Fruit fly (Drosophila melanogaster) whole organism, embryonic: Measurements from ENCODE around the gene CG34283.

ENCODE experiments used
- Adf1 ChIP-seq: fragments of 200-800 bp; sonication (Bioruptor generic); IDR thresholded peaks from 2 replicates; pipeline ENCODE4 v1.3.6; 2022; ENCODE audit warnings: missing biosample characterization, missing genetic modification characterization
- Aef1 ChIP-seq: fragments of 200-800 bp; sonication (Bioruptor generic); IDR thresholded peaks from 3 replicates; pipeline ENCODE4 v1.3.6; 2022; ENCODE audit warnings: missing biosample characterization, missing genetic modification characterization
- Antp ChIP-seq: fragments of 200-800 bp; sonication (Bioruptor generic); optimal IDR thresholded peaks from 3 replicates; lab custom pipeline; 2016; ENCODE audit warnings: missing biosample characterization, missing genetic modification characterization
- Bgb ChIP-seq: fragments of 200-800 bp; sonication (Bioruptor generic); IDR thresholded peaks from 2 replicates; pipeline ENCODE4 v1.3.6; 2022; ENCODE audit warnings: missing biosample characterization, missing genetic modification characterization; ENCODE audit not compliant: partially characterized antibody
- CG1024 ChIP-seq: fragments of 200-800 bp; sonication (Bioruptor generic); IDR thresholded peaks from 2 replicates; pipeline ENCODE4 v1.3.6; 2022; ENCODE audit warnings: missing biosample characterization, missing genetic modification characterization
- CG11398 ChIP-seq: fragments of 200-800 bp; sonication (Bioruptor generic); optimal IDR thresholded peaks from 2 replicates; lab custom pipeline; 2016; ENCODE audit warnings: missing biosample characterization, missing genetic modification characterization
- CG12236 ChIP-seq: fragments of 200-800 bp; sonication (Bioruptor generic); optimal IDR thresholded peaks from 2 replicates; lab custom pipeline; 2016; ENCODE audit warnings: missing biosample characterization, missing genetic modification characterization
- CG13775 ChIP-seq: fragments of 200-800 bp; sonication (Bioruptor generic); optimal IDR thresholded peaks from 3 replicates; lab custom pipeline; 2017; ENCODE audit warnings: missing biosample characterization, mild to moderate bottlenecking, missing genetic modification characterization
- CG16813 ChIP-seq: fragments of 200-800 bp; sonication (Bioruptor generic); IDR thresholded peaks from 3 replicates; pipeline ENCODE4 v1.3.6; 2022; ENCODE audit warnings: missing biosample characterization, missing genetic modification characterization; ENCODE audit not compliant: partially characterized antibody
- CG17568 ChIP-seq: fragments of 200-800 bp; sonication (Bioruptor generic); optimal IDR thresholded peaks from 2 replicates; lab custom pipeline; 2018; ENCODE audit warnings: missing biosample characterization, mild to moderate bottlenecking, missing genetic modification characterization, moderate library complexity
- CG17802 ChIP-seq: fragments of 200-800 bp; sonication (Bioruptor generic); optimal IDR thresholded peaks from 2 replicates; lab custom pipeline; 2018; ENCODE audit warnings: missing biosample characterization, mild to moderate bottlenecking, missing genetic modification characterization, moderate library complexity
- CG30431 ChIP-seq: fragments of 200-800 bp; sonication (Bioruptor generic); optimal IDR thresholded peaks from 2 replicates; lab custom pipeline; 2017; ENCODE audit warnings: missing biosample characterization, missing genetic modification characterization
- CG42726 ChIP-seq: fragments of 200-800 bp; sonication (Bioruptor generic); IDR thresholded peaks from 2 replicates; pipeline ENCODE4 v1.3.6; 2022; ENCODE audit warnings: missing biosample characterization, missing genetic modification characterization; ENCODE audit not compliant: partially characterized antibody
- CG7745 ChIP-seq: fragments of 200-800 bp; sonication (Bioruptor generic); optimal IDR thresholded peaks from 2 replicates; lab custom pipeline; 2018; ENCODE audit warnings: missing biosample characterization, mild to moderate bottlenecking, missing genetic modification characterization, moderate library complexity
- CG9876 ChIP-seq: fragments of 200-800 bp; sonication (Bioruptor generic); optimal IDR thresholded peaks from 2 replicates; lab custom pipeline; 2016; ENCODE audit warnings: missing biosample characterization, missing genetic modification characterization
- Chrac-16 ChIP-seq: fragments of 200-800 bp; sonication (Bioruptor generic); optimal IDR thresholded peaks from 3 replicates; lab custom pipeline; 2016; ENCODE audit warnings: missing biosample characterization, missing genetic modification characterization
- CoRest ChIP-seq: fragments of 200-800 bp; sonication (Bioruptor generic); optimal IDR thresholded peaks from 3 replicates; lab custom pipeline; 2018; ENCODE audit warnings: missing biosample characterization, mild to moderate bottlenecking, missing genetic modification characterization, moderate library complexity
- Dbx ChIP-seq: fragments of 200-800 bp; sonication (Bioruptor generic); IDR thresholded peaks from 3 replicates; pipeline ENCODE4 v1.3.6; 2022; ENCODE audit warnings: missing biosample characterization, missing genetic modification characterization
- E2f1 ChIP-seq: fragments of 200-800 bp; sonication (Bioruptor generic); IDR thresholded peaks from 2 replicates; pipeline ENCODE4 v1.3.6; 2022; ENCODE audit warnings: missing biosample characterization, missing genetic modification characterization
- ERR ChIP-seq: fragments of 200-800 bp; sonication (Bioruptor generic); optimal IDR thresholded peaks from 2 replicates; lab custom pipeline; 2016; ENCODE audit warnings: missing biosample characterization, missing genetic modification characterization
- Fer3 ChIP-seq: fragments of 200-800 bp; sonication (Bioruptor generic); optimal IDR thresholded peaks from 2 replicates; lab custom pipeline; 2018; ENCODE audit warnings: missing biosample characterization, mild to moderate bottlenecking, missing genetic modification characterization, moderate library complexity
- GATAe ChIP-seq: fragments of 200-800 bp; sonication (Bioruptor generic); conservative IDR thresholded peaks from 2 replicates; pipeline ENCODE4 v1.3.6; 2022; ENCODE audit warnings: missing biosample characterization, missing genetic modification characterization
- Gug ChIP-seq: fragments of 200-800 bp; sonication (Bioruptor generic); IDR thresholded peaks from 4 replicates; pipeline ENCODE4 v1.3.6; 2022; ENCODE audit warnings: missing biosample characterization, missing genetic modification characterization
- H2.0 ChIP-seq: fragments of 200-800 bp; sonication (Bioruptor generic); IDR thresholded peaks from 2 replicates; pipeline ENCODE4 v1.3.6; 2022; ENCODE audit warnings: missing biosample characterization, missing genetic modification characterization
- NC2β ChIP-seq: fragments of 200-800 bp; sonication (Bioruptor generic); optimal IDR thresholded peaks from 2 replicates; lab custom pipeline; 2016; ENCODE audit warnings: missing biosample characterization, missing genetic modification characterization
- Nf-YC ChIP-seq: fragments of 200-800 bp; optimal IDR thresholded peaks from 3 replicates; lab custom pipeline; 2019; ENCODE audit warnings: missing biosample characterization, mild to moderate bottlenecking, missing genetic modification characterization, moderate library complexity
- PHDP ChIP-seq: fragments of 200-800 bp; sonication (Bioruptor generic); optimal IDR thresholded peaks from 3 replicates; lab custom pipeline; 2018; ENCODE audit warnings: missing biosample characterization, mild to moderate bottlenecking, missing genetic modification characterization, moderate library complexity
- Rx ChIP-seq: fragments of 200-800 bp; sonication (Bioruptor generic); IDR thresholded peaks from 2 replicates; pipeline ENCODE4 v1.3.6; 2022; ENCODE audit warnings: missing biosample characterization, missing genetic modification characterization
- Scr ChIP-seq: fragments of 200-800 bp; sonication (Bioruptor generic); IDR thresholded peaks from 2 replicates; pipeline ENCODE4 v1.3.6; 2022; ENCODE audit warnings: missing biosample characterization, missing genetic modification characterization; ENCODE audit not compliant: partially characterized antibody
- ab ChIP-seq: fragments of 200-800 bp; sonication (Bioruptor generic); optimal IDR thresholded peaks from 2 replicates; lab custom pipeline; 2016; ENCODE audit warnings: missing biosample characterization, missing genetic modification characterization
- bigmax ChIP-seq: fragments of 200-800 bp; sonication (Bioruptor generic); optimal IDR thresholded peaks from 2 replicates; lab custom pipeline; 2018; ENCODE audit warnings: missing biosample characterization, mild to moderate bottlenecking, missing genetic modification characterization
- bowl ChIP-seq: fragments of 200-800 bp; sonication (Bioruptor generic); IDR thresholded peaks from 2 replicates; pipeline ENCODE4 v1.3.6; 2022; ENCODE audit warnings: missing biosample characterization, missing genetic modification characterization
- chinmo ChIP-seq: fragments of 200-800 bp; sonication (Bioruptor generic); IDR thresholded peaks from 4 replicates; pipeline ENCODE4 v1.3.6; 2022; ENCODE audit warnings: missing biosample characterization, missing genetic modification characterization; ENCODE audit not compliant: partially characterized antibody
- croc ChIP-seq: fragments of 200-800 bp; sonication (Bioruptor generic); conservative IDR thresholded peaks from 3 replicates; pipeline ENCODE4 v1.3.6; 2022; ENCODE audit warnings: missing biosample characterization, missing genetic modification characterization
- da ChIP-seq: fragments of 200-800 bp; sonication (Bioruptor generic); optimal IDR thresholded peaks from 2 replicates; lab custom pipeline; 2016; ENCODE audit warnings: missing biosample characterization, missing genetic modification characterization
- gcm2 ChIP-seq: fragments of 200-800 bp; sonication (Bioruptor generic); optimal IDR thresholded peaks from 2 replicates; lab custom pipeline; 2016; ENCODE audit warnings: missing biosample characterization, missing genetic modification characterization
- gt ChIP-seq: fragments of 200-800 bp; sonication (Bioruptor generic); IDR thresholded peaks from 2 replicates; pipeline ENCODE4 v1.3.6; 2022; ENCODE audit warnings: missing biosample characterization, missing genetic modification characterization
- hkb ChIP-seq, 2 experiments: fragments of 200-800 bp in 1 of 2; fragments of >200 bp in 1 of 2; sonication (Bioruptor generic) in 1 of 2; IDR thresholded peaks in 1 of 2; optimal IDR thresholded peaks in 1 of 2; 2 replicates each; pipeline versions ENCODE4 v1.3.6 to Lab custom; 2017 to 2022; ENCODE audit warnings: missing biosample characterization in 1 of 2, missing genetic modification characterization in 1 of 2
- ken ChIP-seq: fragments of 200-800 bp; sonication (Bioruptor generic); IDR thresholded peaks from 3 replicates; pipeline ENCODE4 v1.3.6; 2022; ENCODE audit warnings: missing biosample characterization, missing genetic modification characterization
- lilli ChIP-seq: fragments of 200-800 bp; sonication (Bioruptor generic); optimal IDR thresholded peaks from 3 replicates; lab custom pipeline; 2016; ENCODE audit warnings: missing biosample characterization, missing genetic modification characterization
- lmd ChIP-seq: fragments of 200-800 bp; sonication (Bioruptor generic); IDR thresholded peaks from 2 replicates; pipeline ENCODE4 v1.3.6; 2022; ENCODE audit warnings: missing biosample characterization, missing genetic modification characterization
- pfk ChIP-seq: fragments of 200-800 bp; sonication (Bioruptor generic); optimal IDR thresholded peaks from 2 replicates; lab custom pipeline; 2018; ENCODE audit warnings: missing biosample characterization, mild to moderate bottlenecking, missing genetic modification characterization, moderate library complexity
- pho ChIP-seq: fragments of 200-800 bp; sonication (Bioruptor generic); optimal IDR thresholded peaks from 2 replicates; lab custom pipeline; 2016; ENCODE audit warnings: missing biosample characterization, missing genetic modification characterization
- pita ChIP-seq: fragments of 200-800 bp; sonication (Bioruptor generic); optimal IDR thresholded peaks from 2 replicates; lab custom pipeline; 2017; ENCODE audit warnings: missing biosample characterization, mild to moderate bottlenecking, missing genetic modification characterization
- pros ChIP-seq: fragments of 200-800 bp; sonication (Bioruptor generic); optimal IDR thresholded peaks from 3 replicates; lab custom pipeline; 2019; ENCODE audit warnings: missing biosample characterization, mild to moderate bottlenecking, missing genetic modification characterization, moderate library complexity
- ro ChIP-seq: fragments of 200-800 bp; sonication (Bioruptor generic); IDR thresholded peaks from 2 replicates; pipeline ENCODE4 v1.3.6; 2022; ENCODE audit warnings: missing biosample characterization, missing genetic modification characterization
- sc ChIP-seq, 3 experiments: fragments of >200 bp in 2 of 3; fragments of 200-800 bp in 1 of 3; sonication (Bioruptor generic) in 1 of 3; optimal IDR thresholded peaks; 2 replicates in 2 of 3; 3 replicates in 1 of 3; lab custom pipeline; 2017; ENCODE audit warnings: mild to moderate bottlenecking in 1 of 3, missing biosample characterization in 1 of 3, missing genetic modification characterization in 1 of 3, missing genetic modification reagents in 1 of 3
- slou ChIP-seq: fragments of 200-800 bp; sonication (Bioruptor generic); optimal IDR thresholded peaks from 3 replicates; lab custom pipeline; 2016; ENCODE audit warnings: missing biosample characterization, missing genetic modification characterization
- tgo ChIP-seq: fragments of 200-800 bp; sonication (Bioruptor generic); IDR thresholded peaks from 3 replicates; pipeline ENCODE4 v1.3.6; 2022; ENCODE audit warnings: missing biosample characterization, missing genetic modification characterization
- vvl ChIP-seq: fragments of 200-800 bp; sonication (Bioruptor generic); IDR thresholded peaks from 2 replicates; pipeline ENCODE4 v1.3.6; 2022; ENCODE audit warnings: missing biosample characterization, missing genetic modification characterization
- zfh1 ChIP-seq: fragments of 200-800 bp; sonication (Bioruptor generic); IDR thresholded peaks from 3 replicates; pipeline ENCODE4 v1.3.6; 2022; ENCODE audit warnings: missing biosample characterization, missing genetic modification characterization

CG34283 gene

dm6 chr3R:18738086-18738485, 15.7 kb upstream of the CG34283 start (continued):
- TF ChIP-seq ab (GFP tag; lab: Kevin White, UChicago) (no peak), CG17802 (no peak), GATAe (GFP tag; lab: Robert Waterston, UW) (no peak), croc (GFP tag; lab: Robert Waterston, UW) (no peak), Scr (GFP tag; lab: Robert Waterston, UW) (peak; percentile 52), H2.0 (no peak), CG1024 (no peak), CG17568 (GFP tag; lab: Kevin White, UChicago) (no peak), gt (GFP tag; lab: Robert Waterston, UW) (no peak), E2f1 (GFP tag; lab: Robert Waterston, UW) (no peak), lmd (GFP tag; lab: Robert Waterston, UW) (no peak), CG9876 (GFP tag; lab: Kevin White, UChicago) (no peak), CG30431 (GFP tag; lab: Kevin White, UChicago) (no peak), vvl (GFP tag; lab: Robert Waterston, UW) (no peak), pfk (GFP tag; lab: Kevin White, UChicago) (no peak), Nf-YC (tag; lab: Kevin White, UChicago) (no peak), slou (GFP tag; lab: Kevin White, UChicago) (no peak), hkb (optimal IDR thresholded peaks at IDR 0.05; lab: Kevin White, UChicago) (no peak), hkb (GFP tag; IDR thresholded peaks at IDR 0.05; lab: Robert Waterston, UW) (no peak), Adf1 (GFP tag; lab: Robert Waterston, UW) (no peak), Chrac-16 (GFP tag; lab: Kevin White, UChicago) (no peak), ERR (GFP tag; lab: Kevin White, UChicago) (no peak), NC2β (GFP tag; lab: Kevin White, UChicago) (no peak), Rx (GFP tag; lab: Robert Waterston, UW) (no peak), Aef1 (no peak), pita (GFP tag; lab: Kevin White, UChicago) (peak; percentile 21), bigmax (no peak), CG12236 (GFP tag; lab: Kevin White, UChicago) (no peak), sc (optimal IDR thresholded peaks at IDR 0.05; lab: Kevin White, UChicago) (no peak), sc (GFP tag; optimal IDR thresholded peaks at IDR 0.05; lab: Kevin White, UChicago) (no peak), zfh1 (GFP tag; lab: Robert Waterston, UW) (0 out of 3 replicates have a peak, but pooled peaks have one; percentile 25), CG11398 (GFP tag; lab: Kevin White, UChicago) (no peak), pho (GFP tag; lab: Kevin White, UChicago) (no peak), lilli (no peak), tgo (GFP tag; lab: Robert Waterston, UW) (no peak), CoRest (tag; lab: Kevin White, UChicago) (no peak), chinmo (GFP tag; lab: Robert Waterston, UW) (no peak), ken (GFP tag; lab: Robert Waterston, UW) (no peak), ro (GFP tag; lab: Robert Waterston, UW) (no peak), bowl (GFP tag; lab: Robert Waterston, UW) (no peak), Antp (GFP tag; lab: Kevin White, UChicago) (peak; percentile 13), pros (GFP tag; lab: Kevin White, UChicago) (no peak), da (GFP tag; lab: Kevin White, UChicago) (no peak), CG7745 (tag; lab: Kevin White, UChicago) (no peak), Fer3 (tag; lab: Kevin White, UChicago) (no peak), Gug (GFP tag; lab: Robert Waterston, UW) (peak; percentile 45; the same call in 1 of the 4 replicates), CG42726 (GFP tag; lab: Robert Waterston, UW) (no peak), CG13775 (GFP tag; lab: Kevin White, UChicago) (no peak), gcm2 (no peak), Bgb (peak; percentile 37; the same call in 1 of the 2 replicates), Dbx (no peak), PHDP (no peak), CG16813 (GFP tag; lab: Robert Waterston, UW) (no peak)
